Worm (Caenorhabditis elegans) whole organism, young adult: ENCODE measurements around the gene F45D11.14.
A peak's percentile ranks its signal among the peaks of the same experiment; 100 is the strongest.
"Not testable (repeated sequence)": the region's sequence is repeated elsewhere in the genome, so short reads cannot be mapped to it uniquely, and the experiment has no call there.

Source experiments
- B0019.2 ChIP-seq: fragments of 200-800 bp; sonication (Bioruptor generic); conservative IDR thresholded peaks from 2 replicates; pipeline ENCODE4 v1.3.6; 2022; ENCODE audit warnings: missing genetic modification reagents, missing genetic modification characterization, missing compliant biosample characterization
- B0261.1 ChIP-seq: sonication (generic microtip); optimal IDR thresholded peaks from 2 replicates; lab custom pipeline; 2016; ENCODE audit warnings: mild to moderate bottlenecking, missing genetic modification characterization, moderate library complexity, missing compliant biosample characterization
- F22D6.2 ChIP-seq: sonication (generic microtip); optimal IDR thresholded peaks from 2 replicates; lab custom pipeline; 2016; ENCODE audit warnings: mild to moderate bottlenecking, missing genetic modification characterization, missing compliant biosample characterization
- F33H1.4 ChIP-seq: fragments of 200-800 bp; sonication (Bioruptor generic); IDR thresholded peaks from 2 replicates; pipeline ENCODE4 v1.3.6; 2022; ENCODE audit warnings: missing genetic modification reagents, missing genetic modification characterization, missing compliant biosample characterization
- F37B4.10 ChIP-seq: fragments of 200-800 bp; sonication (Bioruptor generic); IDR thresholded peaks from 2 replicates; pipeline ENCODE4 v1.3.6; 2022; ENCODE audit warnings: missing genetic modification characterization, missing compliant biosample characterization
- F52B5.7 ChIP-seq: sonication (generic microtip); optimal IDR thresholded peaks from 2 replicates; lab custom pipeline; 2016; ENCODE audit warnings: mild to moderate bottlenecking, missing genetic modification characterization, missing compliant biosample characterization
- Y67H2A.10 ChIP-seq: fragments of 200-800 bp; sonication (Bioruptor generic); conservative IDR thresholded peaks from 2 replicates; pipeline ENCODE4 v1.3.6; 2022; ENCODE audit warnings: missing genetic modification reagents, missing genetic modification characterization, missing compliant biosample characterization
- Y79H2A.3 ChIP-seq: fragments of 200-800 bp; sonication (Bioruptor generic); conservative IDR thresholded peaks from 2 replicates; pipeline ENCODE4 v1.3.6; 2022; ENCODE audit warnings: missing genetic modification reagents, missing genetic modification characterization, missing compliant biosample characterization
- ZK185.1 ChIP-seq: sonication (generic microtip); optimal IDR thresholded peaks from 2 replicates; lab custom pipeline; 2016; ENCODE audit warnings: mild to moderate bottlenecking, missing genetic modification characterization, missing compliant biosample characterization; ENCODE audit not compliant: poor library complexity, severe bottlenecking
- akir-1 ChIP-seq: fragments of 200-800 bp; sonication (Bioruptor generic); optimal IDR thresholded peaks from 2 replicates; lab custom pipeline; 2018; ENCODE audit warnings: mild to moderate bottlenecking, missing genetic modification characterization, moderate library complexity, missing compliant biosample characterization
- attf-6 ChIP-seq: fragments of 200-800 bp; sonication (Bioruptor generic); IDR thresholded peaks from 2 replicates; pipeline ENCODE4 v1.3.6; 2022; ENCODE audit warnings: missing genetic modification reagents, missing genetic modification characterization, missing compliant biosample characterization
- ccch-3 ChIP-seq: fragments of 200-800 bp; sonication (Bioruptor generic); optimal IDR thresholded peaks from 2 replicates; lab custom pipeline; 2018; ENCODE audit warnings: mild to moderate bottlenecking, missing genetic modification characterization, missing compliant biosample characterization
- cebp-1 ChIP-seq, 2 experiments: fragments of 200-800 bp in 1 of 2; sonication (Bioruptor generic) in 1 of 2; sonication (generic microtip) in 1 of 2; IDR thresholded peaks in 1 of 2; optimal IDR thresholded peaks in 1 of 2; 2 replicates each; pipeline versions ENCODE4 v1.3.6 to Lab custom; 2017 to 2022; ENCODE audit warnings: missing compliant biosample characterization in 2 of 2, missing genetic modification characterization in 2 of 2, mild to moderate bottlenecking in 1 of 2, missing genetic modification reagents in 1 of 2, moderate library complexity in 1 of 2
- ceh-58 ChIP-seq: fragments of 200-800 bp; sonication (Bioruptor generic); IDR thresholded peaks from 2 replicates; pipeline ENCODE4 v1.3.6; 2022; ENCODE audit warnings: missing genetic modification characterization, missing compliant biosample characterization
- fkh-3 ChIP-seq: sonication (generic microtip); optimal IDR thresholded peaks from 2 replicates; lab custom pipeline; 2016; ENCODE audit warnings: mild to moderate bottlenecking, missing genetic modification characterization, missing compliant biosample characterization
- hlh-12 ChIP-seq: sonication (generic microtip); optimal IDR thresholded peaks from 2 replicates; lab custom pipeline; 2016; ENCODE audit warnings: missing genetic modification characterization, missing compliant biosample characterization
- hrde-1 ChIP-seq: sonication (generic microtip); optimal IDR thresholded peaks from 2 replicates; lab custom pipeline; 2016; ENCODE audit warnings: missing genetic modification characterization, mild to moderate bottlenecking, missing compliant biosample characterization, moderate library complexity, missing genotype, missing genetic modification reagents, borderline replicate concordance
- lin-26 ChIP-seq: fragments of 200-800 bp; sonication (Bioruptor generic); IDR thresholded peaks from 2 replicates; pipeline ENCODE4 v1.3.6; 2022; ENCODE audit warnings: missing genetic modification reagents, missing genetic modification characterization, missing compliant biosample characterization
- lin-40 ChIP-seq: sonication (generic microtip); optimal IDR thresholded peaks from 2 replicates; lab custom pipeline; 2016; ENCODE audit warnings: missing genetic modification characterization, mild to moderate bottlenecking, missing compliant biosample characterization, missing genotype, missing genetic modification reagents
- lir-1 ChIP-seq: fragments of 200-800 bp; sonication (Bioruptor generic); conservative IDR thresholded peaks from 2 replicates; pipeline ENCODE4 v1.3.6; 2022; ENCODE audit warnings: missing genetic modification reagents, missing genetic modification characterization, missing compliant biosample characterization
- lsl-1 ChIP-seq: fragments of 200-800 bp; sonication (Bioruptor generic); optimal IDR thresholded peaks from 2 replicates; lab custom pipeline; 2018; ENCODE audit warnings: mild to moderate bottlenecking, missing genetic modification characterization, moderate library complexity, missing compliant biosample characterization
- madf-3 ChIP-seq: fragments of 200-800 bp; sonication (Bioruptor generic); IDR thresholded peaks from 2 replicates; pipeline ENCODE4 v1.3.6; 2022; ENCODE audit warnings: missing genetic modification reagents, missing genetic modification characterization, missing compliant biosample characterization
- madf-8 ChIP-seq: fragments of 200-800 bp; sonication (Bioruptor generic); conservative IDR thresholded peaks from 2 replicates; pipeline ENCODE4 v1.3.6; 2022; ENCODE audit warnings: missing genetic modification reagents, missing genetic modification characterization, missing compliant biosample characterization
- nfya-2 ChIP-seq: fragments of 200-800 bp; sonication (Bioruptor generic); IDR thresholded peaks from 2 replicates; pipeline ENCODE4 v1.3.6; 2022; ENCODE audit warnings: missing genetic modification reagents, missing genetic modification characterization, missing compliant biosample characterization
- nhr-27 ChIP-seq: fragments of 200-800 bp; sonication (Bioruptor generic); optimal IDR thresholded peaks from 2 replicates; lab custom pipeline; 2018; ENCODE audit warnings: mild to moderate bottlenecking, missing genetic modification characterization, moderate library complexity, missing compliant biosample characterization
- nhr-80 ChIP-seq: sonication (generic microtip); optimal IDR thresholded peaks from 2 replicates; lab custom pipeline; 2016; ENCODE audit warnings: missing genetic modification characterization, missing compliant biosample characterization
- nhr-90 ChIP-seq: sonication (generic microtip); optimal IDR thresholded peaks from 2 replicates; lab custom pipeline; 2016; ENCODE audit warnings: missing genotype, mild to moderate bottlenecking, missing genetic modification characterization, missing compliant biosample characterization
- pbrm-1 ChIP-seq: fragments of 200-800 bp; sonication (Bioruptor generic); IDR thresholded peaks from 2 replicates; pipeline ENCODE4 v1.3.6; 2022; ENCODE audit warnings: missing genetic modification reagents, missing genetic modification characterization, missing compliant biosample characterization
- repo-1 ChIP-seq: sonication (generic microtip); optimal IDR thresholded peaks from 2 replicates; lab custom pipeline; 2017; ENCODE audit warnings: mild to moderate bottlenecking, missing genetic modification characterization, missing compliant biosample characterization
- unc-62 ChIP-seq: fragments of 150-350 bp; optimal IDR thresholded peaks from 2 replicates; lab custom pipeline; 2014; ENCODE audit warnings: missing biosample characterization, missing genetic modification reagents, missing genetic modification characterization
- zfh-2 ChIP-seq: fragments of 200-800 bp; sonication (Bioruptor generic); conservative IDR thresholded peaks from 2 replicates; pipeline ENCODE4 v1.3.6; 2022; ENCODE audit warnings: missing genetic modification reagents, missing genetic modification characterization, missing compliant biosample characterization
- ztf-18 ChIP-seq: sonication (generic microtip); optimal IDR thresholded peaks from 2 replicates; lab custom pipeline; 2016; ENCODE audit warnings: missing genotype, mild to moderate bottlenecking, missing genetic modification characterization, missing compliant biosample characterization
- ztf-22 ChIP-seq: fragments of 200-800 bp; sonication (Bioruptor generic); optimal IDR thresholded peaks from 2 replicates; lab custom pipeline; 2018; ENCODE audit warnings: mild to moderate bottlenecking, missing genetic modification characterization, moderate library complexity, missing compliant biosample characterization
- ztf-26 ChIP-seq: sonication (generic microtip); optimal IDR thresholded peaks from 2 replicates; lab custom pipeline; 2017; ENCODE audit warnings: missing genetic modification characterization, missing compliant biosample characterization
- ztf-28 ChIP-seq: fragments of 200-800 bp; sonication (Bioruptor generic); IDR thresholded peaks from 2 replicates; pipeline ENCODE4 v1.3.6; 2022; ENCODE audit warnings: missing genetic modification reagents, missing genetic modification characterization, missing compliant biosample characterization
- ztf-3 ChIP-seq: fragments of 200-800 bp; sonication (Bioruptor generic); optimal IDR thresholded peaks from 2 replicates; lab custom pipeline; 2018; ENCODE audit warnings: mild to moderate bottlenecking, missing genetic modification characterization, missing compliant biosample characterization
- ztf-6 ChIP-seq: fragments of 200-800 bp; sonication (Bioruptor generic); IDR thresholded peaks from 2 replicates; pipeline ENCODE4 v1.3.6; 2022; ENCODE audit warnings: missing genetic modification reagents, missing genetic modification characterization, missing compliant biosample characterization

F45D11.14 gene

DNA sequence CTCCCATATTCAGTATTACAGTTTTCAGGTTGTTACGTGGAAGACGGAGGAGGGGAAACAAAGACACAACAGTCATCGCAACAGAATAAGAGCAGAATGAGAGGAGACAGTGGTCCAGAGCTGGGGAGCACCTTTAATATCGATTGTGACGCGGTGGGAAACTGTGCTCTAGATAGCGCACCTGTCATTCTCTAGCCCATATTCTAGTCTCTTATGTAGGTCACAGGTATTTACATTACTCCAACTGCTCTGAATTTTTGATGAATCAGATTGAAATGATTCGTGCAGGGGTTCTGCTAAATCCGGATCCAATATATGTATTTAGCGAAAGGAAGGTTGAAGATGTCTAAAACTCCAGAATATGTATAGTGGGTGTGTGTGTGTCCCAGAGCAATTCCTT is 36.0 kb upstream of the F45D11.14 start, which contains the start of gene fbxb-41 (continued):
- TF ChIP-seq madf-3 (GFP tag; lab: Robert Waterston, UW), result no peak

DNA sequence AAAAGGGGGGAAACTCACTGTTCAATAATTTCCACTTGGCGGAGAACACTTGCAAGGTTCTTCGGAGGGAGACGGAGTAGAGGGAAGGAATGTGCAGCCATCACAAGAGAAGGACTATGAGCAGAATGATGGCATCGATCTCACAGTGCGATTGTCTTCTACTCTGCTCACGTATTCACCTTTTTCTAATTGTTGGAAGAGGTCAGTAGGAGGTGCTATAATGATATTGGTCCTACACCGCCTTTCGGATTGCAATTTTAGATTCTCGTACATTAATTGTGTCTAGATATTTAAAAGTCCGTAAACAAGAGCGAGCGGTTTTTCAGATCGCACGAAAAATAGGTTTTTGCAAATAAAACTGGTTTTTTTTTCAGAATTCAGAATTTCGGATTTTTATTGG is 34.2 kb upstream of the F45D11.14 start, which contains the start of gene fbxb-39:
fbxb-39 (minus strand) TSS at position 101 of the 400 bp plus-strand sequence.
- TF ChIP-seq ztf-6 (GFP tag; lab: Robert Waterston, UW) (no peak), lin-40 (tag; lab: Kevin White, UChicago) (no peak), F22D6.2 (tag; lab: Kevin White, UChicago) (no peak), ZK185.1 (tag; lab: Kevin White, UChicago) (no peak), ccch-3 (GFP tag; lab: Kevin White, UChicago) (no peak), F52B5.7 (tag; lab: Kevin White, UChicago) (no peak), B0019.2 (GFP tag; lab: Robert Waterston, UW) (no peak), nfya-2 (GFP tag; lab: Robert Waterston, UW) (no peak), hlh-12 (no peak), ztf-28 (GFP tag; lab: Robert Waterston, UW) (no peak)

DNA sequence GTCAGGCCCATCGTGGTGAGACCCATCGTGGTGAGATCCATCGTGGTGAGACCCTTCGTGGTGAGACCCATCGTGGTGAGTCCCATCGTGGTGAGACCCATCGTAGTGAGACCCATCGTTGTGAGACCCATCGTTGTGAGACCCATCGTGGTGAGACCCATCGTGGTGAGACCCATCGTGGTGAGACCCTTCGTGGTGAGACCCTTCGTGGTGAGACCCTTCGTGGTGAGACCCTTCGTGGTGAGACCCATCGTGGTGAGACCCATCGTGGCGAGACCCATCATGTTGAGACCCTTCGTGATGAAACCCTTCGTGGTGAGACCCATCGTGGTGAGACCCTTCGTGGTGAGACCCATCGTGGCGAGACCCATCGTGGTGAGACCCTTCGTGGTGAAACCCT is 28.2 kb upstream of the F45D11.14 start:
- TF ChIP-seq attf-6 (GFP tag; lab: Robert Waterston, UW) (0 out of 2 replicates have a peak, but pooled peaks have one; percentile 20), lin-26 (0 out of 2 replicates have a peak, but pooled peaks have one; percentile 23), F33H1.4 (GFP tag; lab: Robert Waterston, UW) (peak; percentile 44)

DNA sequence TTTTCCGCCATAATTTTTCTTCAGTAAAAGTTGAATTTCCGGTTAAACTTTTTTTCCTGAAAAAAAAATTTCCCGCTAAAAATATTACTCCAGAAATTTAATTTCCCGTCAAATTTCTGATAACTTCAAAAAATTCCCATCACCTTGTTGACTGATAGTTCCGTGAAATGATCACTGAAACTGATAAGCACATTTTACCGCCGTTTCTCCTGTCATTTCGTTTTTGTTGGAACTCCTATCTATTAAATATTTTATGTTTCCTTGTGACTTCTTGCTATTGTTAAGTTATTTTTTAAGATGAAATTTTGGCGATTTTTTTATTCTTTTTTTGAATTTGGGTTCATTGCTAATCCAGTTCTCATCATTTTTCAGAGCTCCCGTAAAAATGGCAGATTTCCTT is 22.3 kb upstream of the F45D11.14 start, which contains the start of gene math-34:
math-34 (plus strand) TSS at position 371 of the 400 bp plus-strand sequence.
- TF ChIP-seq Y67H2A.10 (GFP tag; lab: Robert Waterston, UW) (no peak), B0261.1 (tag; lab: Kevin White, UChicago) (no peak), nhr-80 (peak; percentile 58), ztf-28 (GFP tag; lab: Robert Waterston, UW) (no peak), ztf-6 (GFP tag; lab: Robert Waterston, UW) (no peak), Y79H2A.3 (GFP tag; lab: Robert Waterston, UW) (no peak)

DNA sequence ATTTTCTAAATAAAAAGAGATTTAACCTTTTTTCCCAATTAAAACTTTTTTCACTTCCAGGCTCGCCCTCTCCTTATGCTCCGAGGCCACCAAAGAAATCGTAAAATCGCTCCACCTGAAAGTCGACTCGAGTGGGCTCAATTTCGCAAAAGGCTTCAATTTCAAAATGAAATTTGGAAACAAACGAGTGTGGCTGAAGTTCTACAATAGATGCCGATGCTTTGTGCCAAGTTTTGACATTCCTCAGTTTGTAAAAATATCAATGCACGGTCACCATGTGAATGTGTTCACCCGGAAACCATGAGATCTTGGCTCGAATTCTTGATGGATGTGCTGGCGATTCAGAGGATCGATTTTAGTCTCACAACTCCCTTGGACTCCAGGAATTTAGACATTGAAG is 20.4 kb upstream of the F45D11.14 start, which contains the start of gene M01D1.12:
M01D1.12 (plus strand) TSS at position 301 of the 400 bp plus-strand sequence.
- TF ChIP-seq fkh-3 (tag; lab: Kevin White, UChicago) (no peak), nhr-27 (tag; lab: Kevin White, UChicago) (no peak), nhr-90 (tag; lab: Kevin White, UChicago) (no peak), ztf-22 (GFP tag; lab: Kevin White, UChicago) (no peak), nfya-2 (GFP tag; lab: Robert Waterston, UW) (no peak), cebp-1 (GFP tag; IDR thresholded peaks at IDR 0.05; lab: Robert Waterston, UW) (no peak), cebp-1 (tag; optimal IDR thresholded peaks at IDR 0.05; lab: Kevin White, UChicago) (no peak)

DNA sequence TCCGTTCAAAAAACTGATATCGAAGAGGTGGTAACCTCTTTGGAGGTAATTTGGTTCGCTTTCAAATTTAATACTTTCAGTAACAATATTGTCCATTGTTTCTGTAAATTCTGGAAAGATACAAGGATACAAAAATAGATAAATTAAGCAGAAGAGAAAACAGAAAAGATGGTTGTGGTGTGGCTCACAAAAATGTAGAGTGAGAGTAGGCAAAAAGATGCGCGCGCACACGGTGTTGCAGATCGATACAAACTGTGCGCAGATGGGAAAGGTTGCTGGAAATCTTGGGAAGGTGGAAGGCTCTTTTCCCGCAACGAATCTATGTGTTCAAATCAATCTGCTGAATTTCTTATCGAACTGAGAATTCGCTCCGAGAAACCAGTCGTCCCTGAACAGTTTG is 18.4 kb upstream of the F45D11.14 start, which contains the start of gene btb-11:
btb-11 (minus strand) TSS at position 101 of the 400 bp plus-strand sequence.
- TF ChIP-seq attf-6 (GFP tag; lab: Robert Waterston, UW); F37B4.10 (GFP tag; lab: Robert Waterston, UW); ztf-18 (tag; lab: Kevin White, UChicago): not testable (repeated sequence)

DNA sequence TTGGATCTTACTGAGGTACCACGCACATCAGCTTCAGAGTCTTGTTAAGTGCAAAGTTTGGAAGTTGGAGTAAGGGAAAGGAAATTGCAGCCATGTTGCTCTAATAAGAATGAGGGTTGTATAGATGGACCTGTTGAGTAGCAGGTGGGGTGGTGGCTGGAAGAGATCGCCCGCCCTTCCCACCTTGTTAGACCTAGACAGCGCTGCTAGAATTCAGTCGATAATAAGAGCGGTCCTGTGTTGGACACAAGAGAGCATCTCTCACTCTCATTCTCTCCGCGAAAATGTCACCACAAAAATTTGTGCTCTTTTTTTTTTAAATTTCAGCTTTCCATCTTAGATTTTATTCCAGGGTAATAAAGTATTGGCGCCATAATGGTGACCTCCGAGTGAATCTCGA is 4.9 kb downstream of the F45D11.14 start, which contains the start of the genes fbxb-30 and F45D11.5:
fbxb-30 (minus strand) TSS at position 101 of the 400 bp plus-strand sequence.
F45D11.5 (plus strand) TSS at position 352 of the 400 bp plus-strand sequence.
- no peak for TF ChIP-seq ccch-3 (GFP tag; lab: Kevin White, UChicago)
- no peak for TF ChIP-seq akir-1 (GFP tag; lab: Kevin White, UChicago)
- no peak for TF ChIP-seq pbrm-1
- TF ChIP-seq ZK185.1 (tag; lab: Kevin White, UChicago), result no peak
- no peak for TF ChIP-seq ztf-3 (GFP tag; lab: Kevin White, UChicago)
- no peak for TF ChIP-seq unc-62
- TF ChIP-seq ceh-58, result no peak
- TF ChIP-seq repo-1 (tag; lab: Kevin White, UChicago), result no peak
- TF ChIP-seq madf-8 (GFP tag; lab: Robert Waterston, UW), result no peak
- TF ChIP-seq ztf-26 (tag; lab: Kevin White, UChicago), result no peak
- TF ChIP-seq hrde-1 (tag; lab: Kevin White, UChicago), result no peak
- no peak for TF ChIP-seq lir-1 (GFP tag; lab: Robert Waterston, UW)
- TF ChIP-seq lsl-1, result no peak
- TF ChIP-seq zfh-2 (GFP tag; lab: Robert Waterston, UW), result no peak
